Fruit fly (Drosophila melanogaster): ENCODE results near the gene CG17108.

The CG17108 gene

DNA sequence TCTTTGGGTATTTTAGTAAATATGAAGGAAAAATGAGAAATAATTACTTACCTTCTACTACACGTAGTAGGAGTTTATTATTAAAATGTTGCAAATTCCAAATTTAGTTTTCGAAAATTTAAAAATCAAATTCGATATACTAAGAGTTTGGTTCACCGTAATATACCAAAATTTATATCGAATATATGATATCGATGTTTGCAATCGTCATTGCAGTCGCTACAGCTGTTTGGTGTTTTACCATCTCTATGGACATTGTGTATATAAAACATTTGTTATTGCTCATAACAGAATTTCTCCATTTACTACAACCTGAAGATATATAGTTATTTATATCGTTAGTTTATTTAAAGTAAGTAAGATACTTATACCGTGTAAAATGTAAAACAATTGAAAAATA, 34.8 kb upstream of the CG17108 start, which contains the start of gene CG6443:
Gene CG6443 (plus strand): TSS at position 228 of the 400 bp plus-strand sequence.
- TF ChIP-seq bab1 (GFP tag; optimal IDR thresholded peaks at IDR 0.05) (peak; percentile 22), CG11617 (GFP tag; optimal IDR thresholded peaks at IDR 0.05) (no peak), CG12768 (GFP tag; optimal IDR thresholded peaks at IDR 0.05) (no peak)

DNA sequence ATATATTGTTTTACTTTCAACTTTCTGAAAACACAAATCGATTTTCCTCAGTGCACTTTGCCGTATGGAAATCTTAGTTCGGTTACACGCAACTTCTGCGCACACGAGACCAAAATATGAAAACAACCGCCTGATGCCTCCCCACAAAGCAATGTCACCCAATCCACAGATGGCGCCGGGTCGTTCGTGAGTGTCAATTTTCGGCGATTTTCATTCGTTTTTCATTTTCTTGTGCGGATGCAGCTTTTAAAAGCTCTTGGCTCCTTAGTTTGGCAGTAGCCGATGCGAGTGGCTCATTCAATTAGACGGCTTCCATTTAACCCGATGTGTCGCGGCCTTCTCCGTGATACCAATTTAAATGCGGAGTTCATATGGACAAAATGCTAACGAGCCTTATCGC, 30.0 kb upstream of the CG17108 start, which contains the start of gene CG6431:
Gene CG6431 (plus strand): TSS at position 301 of the 400 bp plus-strand sequence.
- TF ChIP-seq CG1620 (GFP tag; optimal IDR thresholded peaks at IDR 0.05) (no peak), toe (GFP tag; optimal IDR thresholded peaks at IDR 0.05) (no peak), ovo (GFP tag; optimal IDR thresholded peaks at IDR 0.05) (no peak), pad (GFP tag; optimal IDR thresholded peaks at IDR 0.05) (no peak), cnc (optimal IDR thresholded peaks at IDR 0.05) (no peak), Clk (GFP tag; optimal IDR thresholded peaks at IDR 0.05) (no peak), CG5204 (GFP tag; optimal IDR thresholded peaks at IDR 0.05) (no peak), kay (GFP tag; ENCODE audit: borderline replicate concordance) (no peak), CG7045 (GFP tag; optimal IDR thresholded peaks at IDR 0.05) (no peak), Crg-1 (GFP tag; optimal IDR thresholded peaks at IDR 0.05) (no peak), CG11617 (GFP tag; optimal IDR thresholded peaks at IDR 0.05) (no peak), cic (GFP tag; optimal IDR thresholded peaks at IDR 0.05) (no peak), Mnt (GFP tag; optimal IDR thresholded peaks at IDR 0.05) (no peak), Hr96 (GFP tag; optimal IDR thresholded peaks at IDR 0.05) (no peak), tj (GFP tag; optimal IDR thresholded peaks at IDR 0.05) (no peak)

DNA sequence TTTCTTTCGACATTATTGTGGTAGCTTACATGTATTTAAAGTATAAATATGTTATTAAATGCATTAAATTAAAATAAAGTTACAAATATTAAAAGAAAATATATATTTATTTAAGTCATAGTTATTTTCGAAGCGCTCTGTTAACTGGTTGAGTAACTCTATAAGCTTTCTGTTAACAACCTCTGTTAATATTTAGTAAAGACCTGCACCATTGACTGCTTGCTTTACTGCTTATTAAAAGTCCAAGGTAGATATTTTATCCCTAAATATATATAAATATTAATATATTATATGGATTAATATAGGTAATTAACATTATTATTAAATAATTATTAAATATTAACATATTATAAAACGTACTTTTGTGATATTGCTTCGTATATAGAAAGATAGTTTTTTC, 27.6 kb upstream of the CG17108 start:
- no peak for TF ChIP-seq cnc (optimal IDR thresholded peaks at IDR 0.05)
- TF ChIP-seq CG33017 (tag; optimal IDR thresholded peaks at IDR 0.05) = no peak
- TF ChIP-seq CG12768 (GFP tag; optimal IDR thresholded peaks at IDR 0.05) = no peak
- TF ChIP-seq pad (GFP tag; optimal IDR thresholded peaks at IDR 0.05) = no peak
- no peak for TF ChIP-seq cic (GFP tag; optimal IDR thresholded peaks at IDR 0.05)
- TF ChIP-seq toe (GFP tag; optimal IDR thresholded peaks at IDR 0.05) = no peak
- no peak for TF ChIP-seq Hr96 (GFP tag; optimal IDR thresholded peaks at IDR 0.05)
- TF ChIP-seq kay (GFP tag; ENCODE audit: borderline replicate concordance) = no peak
- TF ChIP-seq CG7101 (tag; optimal IDR thresholded peaks at IDR 0.05) = no peak
- TF ChIP-seq CG14711 (tag; optimal IDR thresholded peaks at IDR 0.05) = no peak
- no peak for TF ChIP-seq CG1620 (GFP tag; optimal IDR thresholded peaks at IDR 0.05)
- TF ChIP-seq Crg-1 (GFP tag; optimal IDR thresholded peaks at IDR 0.05) = no peak
- TF ChIP-seq CG7045 (GFP tag; optimal IDR thresholded peaks at IDR 0.05) = no peak
- TF ChIP-seq Mnt (GFP tag; optimal IDR thresholded peaks at IDR 0.05) = no peak
- TF ChIP-seq tj (GFP tag; optimal IDR thresholded peaks at IDR 0.05) = no peak
- TF ChIP-seq ovo (GFP tag; optimal IDR thresholded peaks at IDR 0.05) = no peak
- no peak for TF ChIP-seq Clk (GFP tag; optimal IDR thresholded peaks at IDR 0.05)
- no peak for TF ChIP-seq CG5204 (GFP tag; optimal IDR thresholded peaks at IDR 0.05)

DNA sequence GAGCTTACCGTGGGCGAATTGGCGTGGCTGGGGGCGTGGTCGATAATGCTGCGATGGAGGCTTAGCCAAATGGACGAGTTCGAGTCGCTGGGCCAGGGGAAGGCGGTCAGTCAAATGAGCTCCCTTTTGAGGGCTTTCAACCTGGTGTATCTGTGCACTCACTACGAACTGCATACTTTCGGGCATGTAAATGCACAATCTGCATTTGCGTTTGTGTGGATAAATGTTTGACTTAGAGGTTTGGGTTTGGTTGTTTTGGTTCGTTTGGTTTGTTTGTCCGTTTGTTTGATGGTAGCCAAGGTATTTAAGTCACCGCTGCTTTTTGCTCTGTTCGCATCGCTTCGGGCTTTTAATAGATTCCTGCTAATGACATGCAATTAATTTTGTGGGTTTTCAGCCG, 17.3 kb upstream of the CG17108 start:
- TF ChIP-seq ovo (GFP tag; optimal IDR thresholded peaks at IDR 0.05) (no peak), tj (GFP tag; optimal IDR thresholded peaks at IDR 0.05) (no peak), toe (GFP tag; optimal IDR thresholded peaks at IDR 0.05) (no peak), CG14711 (tag; optimal IDR thresholded peaks at IDR 0.05) (no peak), Mnt (GFP tag; optimal IDR thresholded peaks at IDR 0.05) (no peak), CG33017 (tag; optimal IDR thresholded peaks at IDR 0.05) (no peak), kay (GFP tag; ENCODE audit: borderline replicate concordance) (no peak), Clk (GFP tag; optimal IDR thresholded peaks at IDR 0.05) (no peak), CG12768 (GFP tag; optimal IDR thresholded peaks at IDR 0.05) (no peak), pad (GFP tag; optimal IDR thresholded peaks at IDR 0.05) (no peak), bab1 (GFP tag; optimal IDR thresholded peaks at IDR 0.05) (no peak), CG5204 (GFP tag; optimal IDR thresholded peaks at IDR 0.05) (no peak), Crg-1 (GFP tag; optimal IDR thresholded peaks at IDR 0.05) (no peak), CG11617 (GFP tag; optimal IDR thresholded peaks at IDR 0.05) (no peak), CG7045 (GFP tag; optimal IDR thresholded peaks at IDR 0.05) (no peak), CG1620 (GFP tag; optimal IDR thresholded peaks at IDR 0.05) (no peak), cic (GFP tag; optimal IDR thresholded peaks at IDR 0.05) (no peak), cnc (optimal IDR thresholded peaks at IDR 0.05) (no peak)

DNA sequence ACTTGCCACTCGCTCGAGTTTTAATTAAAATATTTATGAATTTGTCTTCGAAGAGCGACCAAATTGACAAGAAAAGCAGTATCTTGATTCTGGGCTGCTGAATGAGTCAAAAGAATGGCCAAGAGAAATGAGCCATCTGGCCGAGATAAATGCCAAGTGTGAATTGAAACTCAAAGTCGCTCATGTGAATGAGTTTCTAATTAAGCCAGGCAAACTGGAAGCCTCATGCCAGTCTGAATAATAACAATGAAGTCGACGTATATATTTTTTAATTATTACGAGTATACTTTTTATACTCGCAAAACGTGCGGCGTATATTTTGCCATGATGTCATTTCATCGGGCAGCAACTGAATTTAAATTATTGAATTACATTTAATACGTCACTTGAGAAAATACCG, 15.4 kb upstream of the CG17108 start, which contains the start of gene Lip2:
Gene Lip2 (minus strand): TSS at position 101 of the 400 bp plus-strand sequence.
- TF ChIP-seq CG33017 (tag; optimal IDR thresholded peaks at IDR 0.05) (no peak), ovo (GFP tag; optimal IDR thresholded peaks at IDR 0.05) (no peak), kay (GFP tag; ENCODE audit: borderline replicate concordance) (peak; percentile 17)

DNA sequence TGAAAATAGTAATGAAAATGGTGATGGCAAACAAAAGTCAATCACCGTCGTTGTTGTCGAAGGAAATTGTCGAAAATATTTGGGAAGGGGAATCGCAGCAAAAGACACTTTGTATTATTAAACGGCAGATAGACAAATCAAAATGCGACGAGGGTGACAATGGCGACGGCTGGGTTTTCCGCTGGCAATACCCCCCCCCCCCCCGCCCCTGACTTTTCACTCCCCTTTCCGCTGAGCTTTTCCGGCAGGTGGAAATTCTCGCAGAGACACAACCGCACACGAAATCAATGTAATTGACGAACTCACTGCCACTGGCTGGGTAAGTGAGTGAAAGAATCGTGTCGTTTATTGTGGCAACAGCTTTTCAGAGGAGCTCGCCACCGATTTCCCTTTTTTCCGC, 14.2 kb upstream of the CG17108 start:
- TF ChIP-seq CG7045 (GFP tag; optimal IDR thresholded peaks at IDR 0.05) (no peak), Mnt (GFP tag; optimal IDR thresholded peaks at IDR 0.05) (no peak), CG7101 (tag; optimal IDR thresholded peaks at IDR 0.05) (no peak), CG33017 (tag; optimal IDR thresholded peaks at IDR 0.05) (no peak), Crg-1 (GFP tag; optimal IDR thresholded peaks at IDR 0.05) (no peak), Hr96 (GFP tag; optimal IDR thresholded peaks at IDR 0.05) (no peak), bab1 (GFP tag; optimal IDR thresholded peaks at IDR 0.05) (no peak), CG5204 (GFP tag; optimal IDR thresholded peaks at IDR 0.05) (no peak), Clk (GFP tag; optimal IDR thresholded peaks at IDR 0.05) (no peak), cic (GFP tag; optimal IDR thresholded peaks at IDR 0.05) (no peak), toe (GFP tag; optimal IDR thresholded peaks at IDR 0.05) (no peak), CG1620 (GFP tag; optimal IDR thresholded peaks at IDR 0.05) (no peak), CG12768 (GFP tag; optimal IDR thresholded peaks at IDR 0.05) (no peak), ovo (GFP tag; optimal IDR thresholded peaks at IDR 0.05) (no peak)

DNA sequence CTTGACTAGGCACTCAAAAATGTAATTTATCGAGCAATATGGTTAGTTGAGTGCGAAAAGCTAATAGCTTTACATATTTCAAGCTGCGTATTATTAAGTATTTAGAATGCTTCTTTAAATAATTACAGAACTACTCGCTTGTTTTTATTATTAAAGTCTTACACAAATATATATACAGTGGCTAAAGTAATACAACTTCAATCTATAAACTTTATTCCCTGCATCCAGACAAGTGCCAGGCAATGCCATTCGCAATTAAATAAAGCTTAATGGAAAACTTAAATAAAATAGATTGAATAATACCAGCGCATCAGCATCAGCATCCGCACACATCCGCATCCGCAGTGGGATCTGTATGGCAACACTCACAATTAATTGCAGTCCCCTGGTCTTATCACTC, 12.4 kb upstream of the CG17108 start:
- TF ChIP-seq Clk (GFP tag; optimal IDR thresholded peaks at IDR 0.05) (no peak), CG12768 (GFP tag; optimal IDR thresholded peaks at IDR 0.05) (no peak), cnc (optimal IDR thresholded peaks at IDR 0.05) (no peak), Hr96 (GFP tag; optimal IDR thresholded peaks at IDR 0.05) (no peak), kay (GFP tag; ENCODE audit: borderline replicate concordance) (no peak), ovo (GFP tag; optimal IDR thresholded peaks at IDR 0.05) (no peak), bab1 (GFP tag; optimal IDR thresholded peaks at IDR 0.05) (no peak), tj (GFP tag; optimal IDR thresholded peaks at IDR 0.05) (no peak), pad (GFP tag; optimal IDR thresholded peaks at IDR 0.05) (no peak)
